Fruit fly (Drosophila melanogaster): ENCODE data around the gene CG7888.

DNA sequence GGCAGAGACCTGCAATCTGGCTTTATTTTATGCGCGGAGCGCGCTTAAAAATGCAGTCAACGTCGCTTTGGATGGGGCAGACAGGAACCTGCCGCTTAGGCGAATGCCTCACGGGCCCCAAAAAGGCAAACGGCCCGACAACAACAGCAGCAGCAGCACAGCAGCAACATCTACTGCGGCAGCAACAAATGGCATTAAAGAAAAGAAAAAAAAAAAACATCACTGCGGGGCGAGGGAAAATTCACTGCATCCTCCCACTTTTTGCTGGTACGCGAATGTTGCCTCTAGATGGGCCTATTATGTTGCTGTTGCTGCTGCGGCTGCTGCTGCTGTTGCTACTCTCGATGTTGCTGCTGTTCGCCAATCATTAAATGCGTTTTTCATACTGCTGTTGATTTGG is 31.9 kb upstream of the CG7888 start:
- TF ChIP-seq CG16779 (tag; optimal IDR thresholded peaks at IDR 0.05) (no peak), Hr38 (GFP tag; optimal IDR thresholded peaks at IDR 0.05) (no peak), fkh (GFP tag; optimal IDR thresholded peaks at IDR 0.05) (no peak), CG11762 (GFP tag; optimal IDR thresholded peaks at IDR 0.05; ENCODE audit: insufficient read depth) (no peak), CG10669 (GFP tag; optimal IDR thresholded peaks at IDR 0.05) (no peak), Hr4 (GFP tag; optimal IDR thresholded peaks at IDR 0.05) (no peak), CG4318 (GFP tag; optimal IDR thresholded peaks at IDR 0.05) (no peak), CG3919 (GFP tag; optimal IDR thresholded peaks at IDR 0.05) (no peak), acj6 (GFP tag; optimal IDR thresholded peaks at IDR 0.05) (no peak), Eip78C (GFP tag) (no peak), OdsH (GFP tag; optimal IDR thresholded peaks at IDR 0.05) (no peak), fd59A (GFP tag; optimal IDR thresholded peaks at IDR 0.05) (no peak)
